Fruit fly (Drosophila melanogaster) whole organism, embryonic: ENCODE data around the gene COX7AL2.

Experiments
- Bgb ChIP-seq: fragments of 200-800 bp; sonication (Bioruptor generic); IDR thresholded peaks from 2 replicates; pipeline ENCODE4 v1.3.6; 2022; ENCODE audit warnings: missing biosample characterization, missing genetic modification characterization; ENCODE audit not compliant: partially characterized antibody
- CG10209 ChIP-seq: fragments of 200-800 bp; sonication (Bioruptor generic); optimal IDR thresholded peaks from 3 replicates; lab custom pipeline; 2017; ENCODE audit warnings: missing biosample characterization, mild to moderate bottlenecking, missing genetic modification characterization, missing genetic modification reagents
- CG10321 ChIP-seq: fragments of 200-800 bp; sonication (Bioruptor generic); IDR thresholded peaks from 2 replicates; pipeline ENCODE4 v1.3.6; 2022; ENCODE audit warnings: missing biosample characterization, missing genetic modification characterization
- CG10366 ChIP-seq: fragments of 200-800 bp; sonication (Bioruptor generic); IDR thresholded peaks from 2 replicates; pipeline ENCODE4 v1.3.6; 2022; ENCODE audit warnings: missing biosample characterization, missing genetic modification characterization
- CG10565 ChIP-seq: fragments of 200-800 bp; sonication (Bioruptor generic); optimal IDR thresholded peaks from 3 replicates; lab custom pipeline; 2016; ENCODE audit warnings: missing biosample characterization, mild to moderate bottlenecking, missing genetic modification characterization
- CG10654 ChIP-seq: fragments of 200-800 bp; sonication (Bioruptor generic); optimal IDR thresholded peaks from 2 replicates; lab custom pipeline; 2016; ENCODE audit warnings: missing biosample characterization, missing genetic modification characterization
- CG1233 ChIP-seq: fragments of 200-800 bp; sonication (Bioruptor generic); optimal IDR thresholded peaks from 4 replicates; lab custom pipeline; 2018; ENCODE audit warnings: missing biosample characterization, mild to moderate bottlenecking, missing genetic modification characterization
- CG12659 ChIP-seq: fragments of 200-800 bp; sonication (Bioruptor generic); optimal IDR thresholded peaks from 3 replicates; lab custom pipeline; 2017; ENCODE audit warnings: mild to moderate bottlenecking, missing biosample characterization, missing genetic modification reagents, missing genetic modification characterization
- CG13123 ChIP-seq: fragments of 200-800 bp; sonication (Bioruptor generic); optimal IDR thresholded peaks from 2 replicates; lab custom pipeline; 2016; ENCODE audit warnings: missing biosample characterization, missing genetic modification characterization
- CG13424 ChIP-seq: fragments of 200-800 bp; sonication (Bioruptor generic); optimal IDR thresholded peaks from 2 replicates; lab custom pipeline; 2019; ENCODE audit warnings: missing biosample characterization, mild to moderate bottlenecking, missing genetic modification characterization, moderate library complexity
- CG14050 ChIP-seq: fragments of 200-800 bp; sonication (Bioruptor generic); IDR thresholded peaks from 3 replicates; pipeline ENCODE4 v1.3.6; 2022; ENCODE audit warnings: missing biosample characterization, missing genetic modification characterization
- CG14710 ChIP-seq: fragments of 200-800 bp; sonication (Bioruptor generic); optimal IDR thresholded peaks from 3 replicates; lab custom pipeline; 2019; ENCODE audit warnings: missing biosample characterization, mild to moderate bottlenecking, missing genetic modification characterization, moderate library complexity
- CG15696 ChIP-seq: fragments of 200-800 bp; sonication (Bioruptor generic); optimal IDR thresholded peaks from 2 replicates; lab custom pipeline; 2019; ENCODE audit warnings: missing biosample characterization, mild to moderate bottlenecking, missing genetic modification characterization, moderate library complexity
- CG17359 ChIP-seq: fragments of 200-800 bp; sonication (Bioruptor generic); optimal IDR thresholded peaks from 3 replicates; lab custom pipeline; 2018; ENCODE audit warnings: missing biosample characterization, mild to moderate bottlenecking, missing genetic modification characterization, moderate library complexity
- CG17802 ChIP-seq: fragments of 200-800 bp; sonication (Bioruptor generic); optimal IDR thresholded peaks from 2 replicates; lab custom pipeline; 2018; ENCODE audit warnings: missing biosample characterization, mild to moderate bottlenecking, missing genetic modification characterization, moderate library complexity
- CG32767 ChIP-seq: fragments of 200-800 bp; sonication (Bioruptor generic); IDR thresholded peaks from 2 replicates; pipeline ENCODE4 v1.3.6; 2022; ENCODE audit warnings: missing biosample characterization, missing genetic modification characterization
- CG32772 ChIP-seq: fragments of 200-800 bp; sonication (Bioruptor generic); IDR thresholded peaks from 2 replicates; pipeline ENCODE4 v1.3.6; 2022; ENCODE audit warnings: missing biosample characterization, missing genetic modification characterization
- CG3838 ChIP-seq: fragments of 200-800 bp; sonication (Bioruptor generic); optimal IDR thresholded peaks from 3 replicates; lab custom pipeline; 2016; ENCODE audit warnings: missing biosample characterization, missing genetic modification characterization
- CG4617 ChIP-seq: fragments of 200-800 bp; sonication (Bioruptor generic); optimal IDR thresholded peaks from 3 replicates; lab custom pipeline; 2016; ENCODE audit warnings: missing biosample characterization, missing genetic modification characterization, borderline replicate concordance
- CG6813 ChIP-seq: fragments of 200-800 bp; sonication (Bioruptor generic); optimal IDR thresholded peaks from 2 replicates; lab custom pipeline; 2017; ENCODE audit warnings: missing biosample characterization, missing genetic modification characterization, mild to moderate bottlenecking, moderate library complexity, missing genetic modification reagents
- CG9609 ChIP-seq: fragments of 200-800 bp; sonication (Bioruptor generic); optimal IDR thresholded peaks from 3 replicates; lab custom pipeline; 2016; ENCODE audit warnings: missing biosample characterization, missing genetic modification characterization
- CHES-1-like ChIP-seq: fragments of 200-800 bp; sonication (Bioruptor generic); optimal IDR thresholded peaks from 2 replicates; lab custom pipeline; 2016; ENCODE audit warnings: missing biosample characterization, missing genetic modification characterization
- Camta ChIP-seq: fragments of 200-800 bp; sonication (Bioruptor generic); optimal IDR thresholded peaks from 2 replicates; lab custom pipeline; 2016; ENCODE audit warnings: missing biosample characterization, missing genetic modification characterization
- Dad ChIP-seq: fragments of 200-800 bp; sonication (Bioruptor generic); optimal IDR thresholded peaks from 3 replicates; lab custom pipeline; 2016; ENCODE audit warnings: missing biosample characterization, missing genetic modification characterization
- Dfd ChIP-seq, 2 experiments: fragments of >200 bp; optimal IDR thresholded peaks; 2 replicates each; lab custom pipeline; 2017; ENCODE audit warnings: missing biosample characterization in 2 of 2, missing genetic modification characterization in 2 of 2
- Drgx ChIP-seq: fragments of 200-800 bp; sonication (Bioruptor generic); IDR thresholded peaks from 2 replicates; pipeline ENCODE4 v1.3.6; 2022; ENCODE audit warnings: missing biosample characterization, missing genetic modification characterization
- Eip74EF ChIP-seq, 2 experiments: fragments of 200-800 bp in 1 of 2; fragments of >200 bp in 1 of 2; sonication (Bioruptor generic) in 1 of 2; optimal IDR thresholded peaks; 2 replicates each; lab custom pipeline; 2017 to 2019; ENCODE audit warnings: missing biosample characterization in 2 of 2, missing genetic modification characterization in 2 of 2, mild to moderate bottlenecking in 1 of 2, moderate library complexity in 1 of 2
- Elba2 ChIP-seq: fragments of 200-800 bp; sonication (Bioruptor generic); optimal IDR thresholded peaks from 3 replicates; lab custom pipeline; 2016; ENCODE audit warnings: missing biosample characterization, missing genetic modification characterization
- Ets65A ChIP-seq: fragments of 200-800 bp; sonication (Bioruptor generic); peaks from one replicate; lab custom pipeline; 2016; ENCODE audit warnings: missing biosample characterization, missing genetic modification characterization
- Gsc ChIP-seq: fragments of 200-800 bp; sonication (Bioruptor generic); IDR thresholded peaks from 2 replicates; pipeline ENCODE4 v1.3.6; 2022; ENCODE audit warnings: missing biosample characterization, missing genetic modification characterization
- H2.0 ChIP-seq: fragments of 200-800 bp; sonication (Bioruptor generic); IDR thresholded peaks from 2 replicates; pipeline ENCODE4 v1.3.6; 2022; ENCODE audit warnings: missing biosample characterization, missing genetic modification characterization
- Hey ChIP-seq: fragments of 200-800 bp; sonication (Bioruptor generic); optimal IDR thresholded peaks from 3 replicates; lab custom pipeline; 2018; ENCODE audit warnings: missing biosample characterization, mild to moderate bottlenecking, missing genetic modification characterization
- Med ChIP-seq: fragments of 200-800 bp; sonication (Bioruptor generic); peaks from one replicate; lab custom pipeline; 2016; ENCODE audit warnings: missing biosample characterization, missing genetic modification characterization, mild to moderate bottlenecking, inconsistent platforms, moderate library complexity
- NC2β ChIP-seq: fragments of 200-800 bp; sonication (Bioruptor generic); optimal IDR thresholded peaks from 2 replicates; lab custom pipeline; 2016; ENCODE audit warnings: missing biosample characterization, missing genetic modification characterization
- Sin3A ChIP-seq: fragments of >200 bp; optimal IDR thresholded peaks from 2 replicates; lab custom pipeline; 2018
- TFAM ChIP-seq: fragments of 200-800 bp; sonication (Bioruptor generic); optimal IDR thresholded peaks from 2 replicates; lab custom pipeline; 2017; ENCODE audit warnings: missing biosample characterization, missing genetic modification characterization, inconsistent platforms
- Vsx1 ChIP-seq: fragments of 200-800 bp; sonication (Bioruptor generic); optimal IDR thresholded peaks from 2 replicates; lab custom pipeline; 2017; ENCODE audit warnings: missing biosample characterization, mild to moderate bottlenecking, missing genetic modification characterization, missing genetic modification reagents
- aop ChIP-seq: fragments of 200-800 bp; sonication (Bioruptor generic); IDR thresholded peaks from 2 replicates; pipeline ENCODE4 v1.3.6; 2022; ENCODE audit warnings: missing biosample characterization, missing genetic modification characterization
- bcd ChIP-seq: fragments of 200-800 bp; sonication (Bioruptor generic); optimal IDR thresholded peaks from 2 replicates; lab custom pipeline; 2017; ENCODE audit warnings: missing biosample characterization, mild to moderate bottlenecking, missing genetic modification characterization
- bigmax ChIP-seq: fragments of 200-800 bp; sonication (Bioruptor generic); optimal IDR thresholded peaks from 2 replicates; lab custom pipeline; 2018; ENCODE audit warnings: missing biosample characterization, mild to moderate bottlenecking, missing genetic modification characterization
- bowl ChIP-seq: fragments of 200-800 bp; sonication (Bioruptor generic); IDR thresholded peaks from 2 replicates; pipeline ENCODE4 v1.3.6; 2022; ENCODE audit warnings: missing biosample characterization, missing genetic modification characterization
- caup ChIP-seq: fragments of 200-800 bp; sonication (Bioruptor generic); optimal IDR thresholded peaks from 3 replicates; lab custom pipeline; 2017; ENCODE audit warnings: missing biosample characterization, mild to moderate bottlenecking, missing genetic modification characterization, moderate library complexity; ENCODE audit not compliant: severe bottlenecking
- dimm ChIP-seq: fragments of 200-800 bp; sonication (Bioruptor generic); IDR thresholded peaks from 2 replicates; pipeline ENCODE4 v1.3.6; 2022; ENCODE audit warnings: missing biosample characterization, missing genetic modification characterization
- insv ChIP-seq, 2 experiments: fragments of 200-800 bp; sonication (Bioruptor generic); optimal IDR thresholded peaks; 3 replicates each; lab custom pipeline; 2016 to 2018; ENCODE audit warnings: missing biosample characterization in 2 of 2, missing genetic modification characterization in 2 of 2
- mirr ChIP-seq: fragments of 200-800 bp; sonication (Bioruptor generic); optimal IDR thresholded peaks from 3 replicates; lab custom pipeline; 2018; ENCODE audit warnings: missing biosample characterization, mild to moderate bottlenecking, missing genetic modification characterization
- so ChIP-seq: fragments of 200-800 bp; sonication (Bioruptor generic); IDR thresholded peaks from 3 replicates; pipeline ENCODE4 v1.3.6; 2022; ENCODE audit warnings: missing biosample characterization, missing genetic modification characterization
- stc ChIP-seq: fragments of 200-800 bp; sonication (Bioruptor generic); IDR thresholded peaks from 2 replicates; pipeline ENCODE4 v1.3.6; 2022; ENCODE audit warnings: missing biosample characterization, missing genetic modification characterization
- tll ChIP-seq, 2 experiments: fragments of 200-800 bp in 1 of 2; fragments of >200 bp in 1 of 2; sonication (Bioruptor generic) in 1 of 2; optimal IDR thresholded peaks; 2 replicates each; lab custom pipeline; 2017 to 2019; ENCODE audit warnings: missing biosample characterization in 2 of 2, missing genetic modification characterization in 2 of 2, mild to moderate bottlenecking in 1 of 2, moderate library complexity in 1 of 2
- trem ChIP-seq: fragments of 200-800 bp; optimal IDR thresholded peaks from 3 replicates; lab custom pipeline; 2019; ENCODE audit warnings: missing biosample characterization, mild to moderate bottlenecking, missing genetic modification characterization, moderate library complexity
- vvl ChIP-seq: fragments of 200-800 bp; sonication (Bioruptor generic); IDR thresholded peaks from 2 replicates; pipeline ENCODE4 v1.3.6; 2022; ENCODE audit warnings: missing biosample characterization, missing genetic modification characterization

COX7AL2 gene

DNA sequence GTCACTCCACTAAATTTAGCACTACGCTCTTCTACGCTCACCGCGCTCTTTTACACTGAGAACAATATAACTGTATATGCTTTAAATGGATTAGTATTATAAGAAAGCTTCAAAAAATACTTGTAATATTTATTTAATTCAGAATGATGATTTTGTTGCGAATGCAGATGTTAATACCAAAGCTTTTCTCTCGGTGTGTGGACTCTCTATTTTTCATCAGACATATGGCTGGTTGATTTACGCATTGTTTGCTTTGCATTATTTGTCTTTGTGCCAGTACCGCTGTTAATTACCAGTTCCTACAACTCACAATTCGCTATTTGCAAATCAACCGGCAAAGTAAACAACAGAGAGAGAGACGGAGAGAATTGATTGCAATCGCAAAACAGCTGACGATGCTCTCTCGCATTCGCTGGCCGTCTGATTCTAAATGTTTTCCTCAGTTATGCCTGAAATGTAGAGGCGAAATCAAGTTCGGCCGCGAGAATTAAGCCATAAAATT, 24.0 kb upstream of the COX7AL2 start (continued):
- peak; percentile 78 for TF ChIP-seq TFAM
- TF ChIP-seq Dad (GFP tag; lab: Kevin White, UChicago), result peak; percentile 92
- TF ChIP-seq CG15696 (tag; lab: Kevin White, UChicago), result peak; percentile 87
- TF ChIP-seq Gsc, result peak; percentile 81; the same call in 1 of the 2 replicates
- TF ChIP-seq CG10565 (GFP tag; lab: Kevin White, UChicago), result peak; percentile 81
- peak; percentile 96 for TF ChIP-seq caup (GFP tag; lab: Kevin White, UChicago)
- peak; percentile 95 for TF ChIP-seq bcd (GFP tag; lab: Kevin White, UChicago)
- peak; percentile 94 for TF ChIP-seq mirr (GFP tag; lab: Kevin White, UChicago)
- peak; percentile 94 for TF ChIP-seq dimm (GFP tag; lab: Robert Waterston, UW)
- TF ChIP-seq CG32772 (GFP tag; lab: Robert Waterston, UW), result peak; percentile 95
- TF ChIP-seq CG9609 (GFP tag; lab: Kevin White, UChicago), result peak; percentile 94
- TF ChIP-seq NC2β, result peak; percentile 96
- TF ChIP-seq bigmax (GFP tag; lab: Kevin White, UChicago), result peak; percentile 65
- TF ChIP-seq Eip74EF (GFP tag; optimal IDR thresholded peaks at IDR 0.05; lab: Kevin White, UChicago), result peak in 1 of 2 experiments; percentile 92
- TF ChIP-seq Camta (GFP tag; lab: Kevin White, UChicago), result peak; percentile 93
- TF ChIP-seq bowl (GFP tag; lab: Robert Waterston, UW), result peak; percentile 95
- TF ChIP-seq CG14050, result peak; percentile 97
- TF ChIP-seq CG10366 (GFP tag; lab: Robert Waterston, UW), result peak; percentile 97
- TF ChIP-seq Elba2 (GFP tag; lab: Kevin White, UChicago), result peak; percentile 81
- peak; percentile 98 for TF ChIP-seq CHES-1-like (GFP tag; lab: Kevin White, UChicago)
- TF ChIP-seq so (GFP tag; lab: Robert Waterston, UW), result peak; percentile 98
- TF ChIP-seq Med (GFP tag; lab: Kevin White, UChicago), result peak; percentile 99
- peak; percentile 90 for TF ChIP-seq CG14710 (tag; lab: Kevin White, UChicago)
- TF ChIP-seq Ets65A (GFP tag; lab: Kevin White, UChicago), result peak; percentile 99
- TF ChIP-seq CG17802 (tag; lab: Kevin White, UChicago), result peak; percentile 64
- TF ChIP-seq CG10209 (GFP tag; lab: Kevin White, UChicago), result peak; percentile 98
- peak; percentile 97 for TF ChIP-seq CG13424 (tag; lab: Kevin White, UChicago)
- TF ChIP-seq stc, result peak; percentile 96
- peak; percentile 96 for TF ChIP-seq CG32767
- TF ChIP-seq Drgx (GFP tag; lab: Robert Waterston, UW), result peak; percentile 99
- TF ChIP-seq CG10321 (GFP tag; lab: Robert Waterston, UW), result peak; percentile 80
- no peak for TF ChIP-seq Sin3A (lab: Kevin White, UChicago)
- TF ChIP-seq CG1233, result peak; percentile 95
- TF ChIP-seq CG3838 (GFP tag; lab: Kevin White, UChicago), result peak; percentile 83
- TF ChIP-seq CG13123 (GFP tag; lab: Kevin White, UChicago), result peak; percentile 93
- peak; percentile 77 for TF ChIP-seq CG4617 (GFP tag; lab: Kevin White, UChicago)
- peak; percentile 99 for TF ChIP-seq vvl (GFP tag; lab: Robert Waterston, UW)
- peak; percentile 97 for TF ChIP-seq aop (GFP tag; lab: Robert Waterston, UW)
- peak; percentile 94 for TF ChIP-seq Hey
- TF ChIP-seq CG12659 (GFP tag; lab: Kevin White, UChicago), result peak; percentile 98
- peak in 1 of 2 experiments; percentile 57 for TF ChIP-seq insv (GFP tag; optimal IDR thresholded peaks at IDR 0.05; lab: Kevin White, UChicago)
- TF ChIP-seq H2.0 (GFP tag; lab: Robert Waterston, UW), result peak; percentile 98
- no peak for TF ChIP-seq Bgb
- peak; percentile 91 for TF ChIP-seq CG10654
- peak; percentile 85 for TF ChIP-seq Vsx1 (GFP tag; lab: Kevin White, UChicago)
- TF ChIP-seq CG6813 (GFP tag; lab: Kevin White, UChicago), result peak; percentile 94
- TF ChIP-seq CG17359, result peak; percentile 96
- peak; percentile 88 for TF ChIP-seq trem (tag; lab: Kevin White, UChicago)
- peak in 1 of 2 experiments; percentile 65 for TF ChIP-seq tll (GFP tag; optimal IDR thresholded peaks at IDR 0.05; lab: Kevin White, UChicago)
- TF ChIP-seq Dfd (GFP tag; optimal IDR thresholded peaks at IDR 0.05; lab: Kevin White, UChicago), result no peak
